Fruit fly (Drosophila melanogaster) whole organism, embryonic: ENCODE measurements around the gene CG6290.

Source experiments
- Awh ChIP-seq: fragments of 200-800 bp; sonication (Bioruptor generic); IDR thresholded peaks from 2 replicates; pipeline ENCODE4, ENCODE4 v1.3.6; 2022; ENCODE audit warnings: missing biosample characterization, missing genetic modification characterization
- CG10543 ChIP-seq: fragments of 200-800 bp; sonication (Bioruptor generic); optimal IDR thresholded peaks from 3 replicates; lab custom pipeline; 2017; ENCODE audit warnings: missing biosample characterization, mild to moderate bottlenecking, missing genetic modification characterization, moderate library complexity
- CG11085 ChIP-seq: fragments of 200-800 bp; sonication (Bioruptor generic); IDR thresholded peaks from 2 replicates; pipeline ENCODE4 v1.3.6; 2022; ENCODE audit warnings: missing biosample characterization, missing genetic modification characterization
- CG11398 ChIP-seq: fragments of 200-800 bp; sonication (Bioruptor generic); optimal IDR thresholded peaks from 2 replicates; lab custom pipeline; 2016; ENCODE audit warnings: missing biosample characterization, missing genetic modification characterization
- CG11456 ChIP-seq: fragments of 200-800 bp; sonication (Bioruptor generic); IDR thresholded peaks from 3 replicates; pipeline ENCODE4 v1.3.6; 2022; ENCODE audit warnings: missing biosample characterization, missing genetic modification characterization
- CG11504 ChIP-seq: fragments of 200-800 bp; sonication (Bioruptor generic); optimal IDR thresholded peaks from 3 replicates; lab custom pipeline; 2019; ENCODE audit warnings: missing biosample characterization, mild to moderate bottlenecking, missing genetic modification characterization, moderate library complexity
- CG12391 ChIP-seq: fragments of 200-800 bp; sonication (Bioruptor generic); optimal IDR thresholded peaks from 3 replicates; lab custom pipeline; 2018; ENCODE audit warnings: missing biosample characterization, mild to moderate bottlenecking, missing genetic modification characterization, moderate library complexity
- CG13624 ChIP-seq: fragments of 200-800 bp; sonication (Bioruptor generic); optimal IDR thresholded peaks from 2 replicates; lab custom pipeline; 2016; ENCODE audit warnings: missing biosample characterization, missing genetic modification characterization
- CG14710 ChIP-seq: fragments of 200-800 bp; sonication (Bioruptor generic); optimal IDR thresholded peaks from 3 replicates; lab custom pipeline; 2019; ENCODE audit warnings: missing biosample characterization, mild to moderate bottlenecking, missing genetic modification characterization, moderate library complexity
- CG15269 ChIP-seq: fragments of 200-800 bp; sonication (Bioruptor generic); optimal IDR thresholded peaks from 2 replicates; lab custom pipeline; 2018; ENCODE audit warnings: missing biosample characterization, mild to moderate bottlenecking, missing genetic modification characterization, moderate library complexity
- CG15514 ChIP-seq: fragments of 200-800 bp; sonication (Bioruptor generic); optimal IDR thresholded peaks from 3 replicates; lab custom pipeline; 2017; ENCODE audit warnings: missing biosample characterization, missing genetic modification characterization, mild to moderate bottlenecking, moderate library complexity, missing genetic modification reagents
- CG1647 ChIP-seq: fragments of 200-800 bp; sonication (Bioruptor generic); optimal IDR thresholded peaks from 3 replicates; lab custom pipeline; 2016; ENCODE audit warnings: missing biosample characterization, missing genetic modification characterization
- CG16863 ChIP-seq: fragments of 200-800 bp; sonication (Bioruptor generic); optimal IDR thresholded peaks from 3 replicates; lab custom pipeline; 2016; ENCODE audit warnings: missing biosample characterization, missing genetic modification characterization
- CG2712 ChIP-seq: fragments of 200-800 bp; optimal IDR thresholded peaks from 3 replicates; lab custom pipeline; 2019; ENCODE audit warnings: missing biosample characterization, mild to moderate bottlenecking, missing genetic modification characterization, moderate library complexity
- CG3407 ChIP-seq: fragments of 200-800 bp; sonication (Bioruptor generic); optimal IDR thresholded peaks from 2 replicates; lab custom pipeline; 2018; ENCODE audit warnings: missing biosample characterization, mild to moderate bottlenecking, missing genetic modification characterization
- CG3995 ChIP-seq: fragments of 200-800 bp; sonication (Bioruptor generic); optimal IDR thresholded peaks from 3 replicates; lab custom pipeline; 2016; ENCODE audit warnings: missing biosample characterization, missing genetic modification characterization
- CG42726 ChIP-seq: fragments of 200-800 bp; sonication (Bioruptor generic); IDR thresholded peaks from 2 replicates; pipeline ENCODE4 v1.3.6; 2022; ENCODE audit warnings: missing biosample characterization, missing genetic modification characterization; ENCODE audit not compliant: partially characterized antibody
- CG4707 ChIP-seq: fragments of 200-800 bp; sonication (Bioruptor generic); optimal IDR thresholded peaks from 2 replicates; lab custom pipeline; 2018; ENCODE audit warnings: missing biosample characterization, mild to moderate bottlenecking, missing genetic modification characterization, moderate library complexity
- CG6272 ChIP-seq: fragments of 200-800 bp; sonication (Bioruptor generic); IDR thresholded peaks from 2 replicates; pipeline ENCODE4 v1.3.6; 2022; ENCODE audit warnings: missing biosample characterization, missing genetic modification characterization
- CG6654 ChIP-seq: fragments of 200-800 bp; sonication (Bioruptor generic); optimal IDR thresholded peaks from 2 replicates; lab custom pipeline; 2017; ENCODE audit warnings: missing biosample characterization, mild to moderate bottlenecking, missing genetic modification characterization
- CG8290 ChIP-seq, 3 experiments: fragments of 200-800 bp; sonication (Bioruptor generic); optimal IDR thresholded peaks; 2 replicates each; lab custom pipeline; 2016 to 2019; ENCODE audit warnings: missing biosample characterization in 3 of 3, missing genetic modification characterization in 3 of 3, mild to moderate bottlenecking in 2 of 3, moderate library complexity in 1 of 3
- CG8359 ChIP-seq: fragments of 200-800 bp; sonication (Bioruptor generic); optimal IDR thresholded peaks from 2 replicates; lab custom pipeline; 2017; ENCODE audit warnings: missing biosample characterization, mild to moderate bottlenecking, missing genetic modification characterization, borderline replicate concordance
- CkIIα-i1 ChIP-seq: fragments of 200-800 bp; sonication (Bioruptor generic); IDR thresholded peaks from 2 replicates; pipeline ENCODE4 v1.3.6; 2022; ENCODE audit warnings: missing biosample characterization, missing genetic modification characterization
- Deaf1 ChIP-seq: fragments of 200-800 bp; optimal IDR thresholded peaks from 3 replicates; lab custom pipeline; 2019; ENCODE audit warnings: missing biosample characterization, mild to moderate bottlenecking, missing genetic modification characterization, moderate library complexity
- ERR ChIP-seq: fragments of 200-800 bp; sonication (Bioruptor generic); optimal IDR thresholded peaks from 2 replicates; lab custom pipeline; 2016; ENCODE audit warnings: missing biosample characterization, missing genetic modification characterization
- H15 ChIP-seq: fragments of 200-800 bp; sonication (Bioruptor generic); IDR thresholded peaks from 3 replicates; pipeline ENCODE4 v1.3.6; 2022; ENCODE audit warnings: missing biosample characterization, missing genetic modification characterization
- Kr ChIP-seq: fragments of 200-800 bp; sonication (Bioruptor generic); optimal IDR thresholded peaks from 2 replicates; lab custom pipeline; 2017; ENCODE audit warnings: missing biosample characterization, mild to moderate bottlenecking, missing genetic modification characterization
- Med ChIP-seq: fragments of 200-800 bp; sonication (Bioruptor generic); peaks from one replicate; lab custom pipeline; 2016; ENCODE audit warnings: missing biosample characterization, missing genetic modification characterization, mild to moderate bottlenecking, inconsistent platforms, moderate library complexity
- Meics ChIP-seq: fragments of 200-800 bp; sonication (Bioruptor generic); optimal IDR thresholded peaks from 2 replicates; lab custom pipeline; 2017; ENCODE audit warnings: missing biosample characterization, mild to moderate bottlenecking, missing genetic modification characterization
- Rfx ChIP-seq: fragments of 200-800 bp; sonication (Bioruptor generic); IDR thresholded peaks from 2 replicates; pipeline ENCODE4 v1.3.6; 2022; ENCODE audit warnings: missing biosample characterization, missing genetic modification characterization
- al ChIP-seq: fragments of 200-800 bp; sonication (Bioruptor generic); IDR thresholded peaks from 2 replicates; pipeline ENCODE4 v1.3.6; 2022; ENCODE audit warnings: missing biosample characterization, missing genetic modification characterization
- chinmo ChIP-seq: fragments of 200-800 bp; sonication (Bioruptor generic); IDR thresholded peaks from 4 replicates; pipeline ENCODE4 v1.3.6; 2022; ENCODE audit warnings: missing biosample characterization, missing genetic modification characterization; ENCODE audit not compliant: partially characterized antibody
- corto ChIP-seq: fragments of 200-800 bp; sonication (Bioruptor generic); optimal IDR thresholded peaks from 2 replicates; lab custom pipeline; 2016; ENCODE audit warnings: missing biosample characterization, mild to moderate bottlenecking, missing genetic modification characterization, moderate library complexity
- croc ChIP-seq: fragments of 200-800 bp; sonication (Bioruptor generic); conservative IDR thresholded peaks from 3 replicates; pipeline ENCODE4 v1.3.6; 2022; ENCODE audit warnings: missing biosample characterization, missing genetic modification characterization
- cwo ChIP-seq: fragments of 200-800 bp; sonication (Bioruptor generic); optimal IDR thresholded peaks from 3 replicates; lab custom pipeline; 2017; ENCODE audit warnings: missing biosample characterization, missing genetic modification characterization, mild to moderate bottlenecking, moderate library complexity, missing genetic modification reagents
- danr ChIP-seq: fragments of 200-800 bp; sonication (Bioruptor generic); IDR thresholded peaks from 2 replicates; pipeline ENCODE4 v1.3.6; 2022; ENCODE audit warnings: missing biosample characterization, missing genetic modification characterization
- dimm ChIP-seq: fragments of 200-800 bp; sonication (Bioruptor generic); IDR thresholded peaks from 2 replicates; pipeline ENCODE4 v1.3.6; 2022; ENCODE audit warnings: missing biosample characterization, missing genetic modification characterization
- dmrt99B ChIP-seq: fragments of 200-800 bp; sonication (Bioruptor generic); optimal IDR thresholded peaks from 2 replicates; lab custom pipeline; 2018; ENCODE audit warnings: missing biosample characterization, mild to moderate bottlenecking, missing genetic modification characterization, moderate library complexity
- fru ChIP-seq: fragments of >200 bp; optimal IDR thresholded peaks from 2 replicates; lab custom pipeline; 2017
- gce ChIP-seq: fragments of 200-800 bp; sonication (Bioruptor generic); IDR thresholded peaks from 3 replicates; pipeline ENCODE4 v1.3.6; 2022; ENCODE audit warnings: missing biosample characterization, missing genetic modification characterization
- gcm2 ChIP-seq: fragments of 200-800 bp; sonication (Bioruptor generic); optimal IDR thresholded peaks from 2 replicates; lab custom pipeline; 2016; ENCODE audit warnings: missing biosample characterization, missing genetic modification characterization
- h ChIP-seq: fragments of >200 bp; optimal IDR thresholded peaks from 2 replicates; lab custom pipeline; 2017
- jigr1 ChIP-seq: fragments of 200-800 bp; sonication (Bioruptor generic); IDR thresholded peaks from 3 replicates; pipeline ENCODE4 v1.3.6; 2022; ENCODE audit warnings: missing biosample characterization, missing genetic modification characterization
- lab ChIP-seq: fragments of 200-800 bp; sonication (Bioruptor generic); optimal IDR thresholded peaks from 3 replicates; lab custom pipeline; 2017; ENCODE audit warnings: missing biosample characterization, missing genetic modification characterization, mild to moderate bottlenecking, moderate library complexity, missing genetic modification reagents
- oc ChIP-seq: fragments of 200-800 bp; sonication (Bioruptor generic); optimal IDR thresholded peaks from 2 replicates; lab custom pipeline; 2018; ENCODE audit warnings: missing biosample characterization, mild to moderate bottlenecking, missing genetic modification characterization, moderate library complexity
- prd ChIP-seq, 3 experiments: fragments of >200 bp in 2 of 3; fragments of 200-800 bp in 1 of 3; sonication (Bioruptor generic) in 1 of 3; optimal IDR thresholded peaks in 2 of 3; IDR thresholded peaks in 1 of 3; 2 replicates in 2 of 3; 3 replicates in 1 of 3; pipeline versions ENCODE4 v1.3.6 to Lab custom; 2017 to 2022; ENCODE audit warnings: missing biosample characterization in 1 of 3, missing genetic modification characterization in 1 of 3
- tx ChIP-seq: fragments of 200-800 bp; sonication (Bioruptor generic); optimal IDR thresholded peaks from 2 replicates; lab custom pipeline; 2016; ENCODE audit warnings: missing biosample characterization, missing genetic modification characterization
- vnd ChIP-seq: fragments of 200-800 bp; sonication (Bioruptor generic); IDR thresholded peaks from 3 replicates; pipeline ENCODE4 v1.3.6; 2022; ENCODE audit warnings: missing biosample characterization, missing genetic modification characterization; ENCODE audit not compliant: partially characterized antibody
- zfh2 ChIP-seq: fragments of 200-800 bp; sonication (Bioruptor generic); optimal IDR thresholded peaks from 2 replicates; lab custom pipeline; 2016; ENCODE audit warnings: missing biosample characterization, missing genetic modification characterization

Gene CG6290

dm6 chrX:18409938-18410337 is 27.4 kb upstream of the CG6290 start, which contains the start of gene Nt5b (continued):
- TF ChIP-seq prd (optimal IDR thresholded peaks at IDR 0.05; lab: Kevin White, UChicago) = no peak
- TF ChIP-seq prd (GFP tag; IDR thresholded peaks at IDR 0.05; lab: Robert Waterston, UW) = no peak
- no peak for TF ChIP-seq Meics (GFP tag; lab: Kevin White, UChicago)
- no peak for TF ChIP-seq CG3995 (GFP tag; lab: Kevin White, UChicago)
- TF ChIP-seq ERR (GFP tag; lab: Kevin White, UChicago) = no peak
- TF ChIP-seq oc (tag; lab: Kevin White, UChicago) = no peak
- no peak for TF ChIP-seq Awh (GFP tag; lab: Robert Waterston, UW)
- TF ChIP-seq CG11085 (GFP tag; lab: Robert Waterston, UW) = no peak
- TF ChIP-seq CG13624 (GFP tag; lab: Kevin White, UChicago) = no peak
- peak; percentile 28 for TF ChIP-seq CG8290 (GFP tag; optimal IDR thresholded peaks at IDR 0.05; lab: Kevin White, UChicago)
- peak in 1 of 2 experiments; percentile 4 for TF ChIP-seq CG8290 (tag; optimal IDR thresholded peaks at IDR 0.05; lab: Kevin White, UChicago)
- no peak for TF ChIP-seq jigr1 (GFP tag; lab: Robert Waterston, UW)
- TF ChIP-seq CG3407 (GFP tag; lab: Kevin White, UChicago) = no peak
- no peak for TF ChIP-seq CG42726 (GFP tag; lab: Robert Waterston, UW)
- no peak for TF ChIP-seq H15
- TF ChIP-seq gce (GFP tag; lab: Robert Waterston, UW) = no peak
- TF ChIP-seq CG16863 (GFP tag; lab: Kevin White, UChicago) = no peak
- TF ChIP-seq corto = no peak
- TF ChIP-seq dimm (GFP tag; lab: Robert Waterston, UW) = no peak
- 0 out of 3 replicates have a peak, but pooled peaks have one; percentile 46 for TF ChIP-seq vnd
- no peak for TF ChIP-seq CG15514
- TF ChIP-seq CG2712 (tag; lab: Kevin White, UChicago) = no peak
- TF ChIP-seq h = no peak
- TF ChIP-seq Kr (GFP tag; lab: Kevin White, UChicago) = no peak
- no peak for TF ChIP-seq CG10543 (GFP tag; lab: Kevin White, UChicago)
- TF ChIP-seq CG6654 (GFP tag; lab: Kevin White, UChicago) = no peak
- no peak for TF ChIP-seq lab (GFP tag; lab: Kevin White, UChicago)
- no peak for TF ChIP-seq Med
- TF ChIP-seq CkIIα-i1 (GFP tag; lab: Robert Waterston, UW) = no peak
- TF ChIP-seq gcm2 (GFP tag; lab: Kevin White, UChicago) = no peak
- TF ChIP-seq CG14710 (tag; lab: Kevin White, UChicago) = no peak
- no peak for TF ChIP-seq chinmo (GFP tag; lab: Robert Waterston, UW)
- TF ChIP-seq CG6272 (GFP tag; lab: Robert Waterston, UW) = no peak
- no peak for TF ChIP-seq fru
- TF ChIP-seq CG4707 = no peak
- no peak for TF ChIP-seq zfh2 (GFP tag; lab: Kevin White, UChicago)
- TF ChIP-seq CG11456 (GFP tag; lab: Robert Waterston, UW) = no peak
- TF ChIP-seq al = no peak
- no peak for TF ChIP-seq CG1647 (GFP tag; lab: Kevin White, UChicago)

dm6 chrX:18415115-18415514 is 22.2 kb upstream of the CG6290 start, which contains the start of gene CG15056:
Gene CG15056 (plus strand): TSS chrX:18415415.
- TF ChIP-seq danr (GFP tag; lab: Robert Waterston, UW) (no peak), oc (tag; lab: Kevin White, UChicago) (no peak), CG11398 (GFP tag; lab: Kevin White, UChicago) (no peak), CG12391 (tag; lab: Kevin White, UChicago) (no peak), CG8359 (GFP tag; lab: Kevin White, UChicago) (no peak), dmrt99B (tag; lab: Kevin White, UChicago) (no peak), croc (GFP tag; lab: Robert Waterston, UW) (no peak), Deaf1 (no peak), tx (GFP tag; lab: Kevin White, UChicago) (no peak), CG11504 (no peak), Rfx (no peak), CG2712 (tag; lab: Kevin White, UChicago) (no peak), cwo (GFP tag; lab: Kevin White, UChicago) (no peak), CG15269 (no peak)
